Worm (Caenorhabditis elegans) whole organism, early embryonic: ENCODE data around the gene H25K10.2.

Source experiments
- ama-1 ChIP-seq: fragments of 150-350 bp; optimal IDR thresholded peaks from 2 replicates; lab custom pipeline; 2014
- flt-1 ChIP-seq: fragments of 200-800 bp; sonication (Bioruptor generic); IDR thresholded peaks from 2 replicates; pipeline ENCODE4 v1.3.6; 2022; ENCODE audit warnings: missing genetic modification characterization, missing compliant biosample characterization
- tbx-37 ChIP-seq: fragments of 200-800 bp; sonication (Bioruptor generic); conservative IDR thresholded peaks from 2 replicates; pipeline ENCODE4 v1.3.6; 2022; ENCODE audit warnings: missing genetic modification reagents, missing genetic modification characterization, missing compliant biosample characterization

ce11 chrIV:16196717-16197116 is 14.1 kb downstream of the H25K10.2 start, which contains the start of gene Y7A9A.1:
- TF ChIP-seq flt-1 (no peak), ama-1 (no peak), tbx-37 (GFP tag; lab: Robert Waterston, UW) (no peak)
